Fruit fly (Drosophila melanogaster): ENCODE data around the gene Mcm3.

Gene Mcm3

dm6 chrX:5332259-5332862 is 8.7 kb downstream of the Mcm3 start, which contains the start of gene CanB:
CanB (plus strand) TSS chrX:5332499.
- TF ChIP-seq CG6791 (GFP tag; IDR thresholded peaks at IDR 0.05; ENCODE audit: partially characterized antibody) (peak; percentile 74), gt (GFP tag; IDR thresholded peaks at IDR 0.05) (no peak), NK7.1 (GFP tag; optimal IDR thresholded peaks at IDR 0.05) (no peak), CG7963 (GFP tag; IDR thresholded peaks at IDR 0.05; ENCODE audit: partially characterized antibody) (0 out of 3 replicates have a peak, but pooled peaks have one; percentile 5), sqz (GFP tag; optimal IDR thresholded peaks at IDR 0.05) (peak; percentile 40), tgo (GFP tag; IDR thresholded peaks at IDR 0.05) (no peak), row (GFP tag; IDR thresholded peaks at IDR 0.05) (peak; percentile 78), sens (GFP tag) (peak; percentile 82), dysf (GFP tag; IDR thresholded peaks at IDR 0.05) (no peak), ind (GFP tag; optimal IDR thresholded peaks at IDR 0.05) (no peak), CG32532 (GFP tag; IDR thresholded peaks at IDR 0.05) (0 out of 2 replicates have a peak, but pooled peaks have one; percentile 11), CG7987 (GFP tag; optimal IDR thresholded peaks at IDR 0.05) (no peak), D19A (tag; optimal IDR thresholded peaks at IDR 0.05) (no peak), amos (GFP tag; IDR thresholded peaks at IDR 0.05; ENCODE audit: partially characterized antibody) (peak; percentile 73), zen2 (GFP tag; IDR thresholded peaks at IDR 0.05; ENCODE audit: partially characterized antibody) (peak; percentile 24; the same call in 1 of the 3 replicates), CG10267 (tag; optimal IDR thresholded peaks at IDR 0.05) (peak; percentile 20), E2f2 (GFP tag; IDR thresholded peaks at IDR 0.05) (peak; percentile 31), Xbp1 (GFP tag; optimal IDR thresholded peaks at IDR 0.05) (peak; percentile 19), CG2678 (tag; optimal IDR thresholded peaks at IDR 0.05) (peak; percentile 9), CG2202 (tag; optimal IDR thresholded peaks at IDR 0.05) (no peak), Doc2 (GFP tag; IDR thresholded peaks at IDR 0.05) (no peak), CG3995 (GFP tag; optimal IDR thresholded peaks at IDR 0.05) (peak; percentile 38), unc-4 (GFP tag; IDR thresholded peaks at IDR 0.05; ENCODE audit: partially characterized antibody) (peak; percentile 66), CG13624 (GFP tag; optimal IDR thresholded peaks at IDR 0.05) (peak; percentile 21), CG6254 (GFP tag; optimal IDR thresholded peaks at IDR 0.05) (no peak), CG14860 (GFP tag; IDR thresholded peaks at IDR 0.05; ENCODE audit: partially characterized antibody) (no peak), CG2712 (tag; optimal IDR thresholded peaks at IDR 0.05) (peak; percentile 6), lbe (GFP tag; optimal IDR thresholded peaks at IDR 0.05) (no peak), Hmr (GFP tag; optimal IDR thresholded peaks at IDR 0.05) (peak; percentile 30), Abd-B (GFP tag; optimal IDR thresholded peaks at IDR 0.05) (peak; percentile 20), CG33213 (GFP tag; optimal IDR thresholded peaks at IDR 0.05) (peak; percentile 39), az2 (GFP tag; optimal IDR thresholded peaks at IDR 0.05) (peak; percentile 7), CG4707 (GFP tag; optimal IDR thresholded peaks at IDR 0.05) (no peak), Atf3 (GFP tag; optimal IDR thresholded peaks at IDR 0.05) (no peak), CG32772 (GFP tag; IDR thresholded peaks at IDR 0.05) (no peak), CG2116 (GFP tag; optimal IDR thresholded peaks at IDR 0.05) (peak; percentile 60), CG7745 (tag; optimal IDR thresholded peaks at IDR 0.05) (no peak), B-H2 (GFP tag; optimal IDR thresholded peaks at IDR 0.05) (no peak), sna (GFP tag; IDR thresholded peaks at IDR 0.05; ENCODE audit: partially characterized antibody) (peak; percentile 52; the same call in 1 of the 2 replicates), CG8765 (GFP tag; IDR thresholded peaks at IDR 0.05) (no peak), kay (GFP tag; optimal IDR thresholded peaks at IDR 0.05) (no peak), CG2129 (GFP tag; IDR thresholded peaks at IDR 0.05; ENCODE audit: partially characterized antibody) (peak; percentile 69), crol (GFP tag; IDR thresholded peaks at IDR 0.05) (no peak), Lhr (GFP tag; optimal IDR thresholded peaks at IDR 0.05) (peak; percentile 48), Bgb (GFP tag; IDR thresholded peaks at IDR 0.05; ENCODE audit: partially characterized antibody) (peak; percentile 57), phol (tag; optimal IDR thresholded peaks at IDR 0.05) (peak; percentile 18), CG11456 (GFP tag; IDR thresholded peaks at IDR 0.05) (0 out of 3 replicates have a peak, but pooled peaks have one; percentile 64), CG7839 (tag; optimal IDR thresholded peaks at IDR 0.05) (peak; percentile 23), CG13287 (GFP tag; IDR thresholded peaks at IDR 0.05; ENCODE audit: partially characterized antibody) (peak; percentile 67)
